Fruit fly (Drosophila melanogaster) whole organism, prepupa: ENCODE measurements around the gene Crz.
A peak's percentile ranks its signal among the peaks of the same experiment; 100 is the strongest.

Experiments used
- Blimp-1 ChIP-seq: fragments of 200-800 bp; sonication (Bioruptor generic); optimal IDR thresholded peaks from 3 replicates; lab custom pipeline; 2017; ENCODE audit warnings: missing biosample characterization, missing genetic modification characterization, mild to moderate bottlenecking, moderate library complexity, missing genetic modification reagents
- CG10631 ChIP-seq: fragments of 200-800 bp; sonication (Bioruptor generic); optimal IDR thresholded peaks from 2 replicates; lab custom pipeline; 2016; ENCODE audit warnings: missing biosample characterization, missing genetic modification characterization
- CG10669 ChIP-seq: fragments of 200-800 bp; sonication (Bioruptor generic); optimal IDR thresholded peaks from 3 replicates; lab custom pipeline; 2018; ENCODE audit warnings: missing biosample characterization, mild to moderate bottlenecking, missing genetic modification characterization, moderate library complexity
- CG11762 ChIP-seq: fragments of 200-800 bp; sonication (Bioruptor generic); optimal IDR thresholded peaks from 3 replicates; lab custom pipeline; 2016; ENCODE audit warnings: missing biosample characterization, missing genetic modification characterization; ENCODE audit not compliant: insufficient read depth
- CG11902 ChIP-seq: fragments of 200-800 bp; sonication (Bioruptor generic); optimal IDR thresholded peaks from 3 replicates; lab custom pipeline; 2016; ENCODE audit warnings: missing biosample characterization, missing genetic modification characterization
- CG15336 ChIP-seq: fragments of 200-800 bp; sonication (Bioruptor generic); IDR thresholded peaks from 2 replicates; pipeline ENCODE4 v1.3.6; 2022; ENCODE audit warnings: missing biosample characterization, missing genetic modification characterization
- CG1621 ChIP-seq: fragments of 200-800 bp; sonication (Bioruptor generic); optimal IDR thresholded peaks from 3 replicates; lab custom pipeline; 2018; ENCODE audit warnings: missing biosample characterization, mild to moderate bottlenecking, missing genetic modification characterization
- CG16779 ChIP-seq: fragments of 200-800 bp; sonication (Bioruptor generic); optimal IDR thresholded peaks from 3 replicates; lab custom pipeline; 2017; ENCODE audit warnings: missing biosample characterization, mild to moderate bottlenecking, missing genetic modification characterization
- CG3032 ChIP-seq: fragments of 200-800 bp; optimal IDR thresholded peaks from 2 replicates; lab custom pipeline; 2019; ENCODE audit warnings: missing biosample characterization, mild to moderate bottlenecking, missing genetic modification characterization, moderate library complexity
- CG32006 ChIP-seq: fragments of 200-800 bp; sonication (Bioruptor generic); optimal IDR thresholded peaks from 3 replicates; lab custom pipeline; 2017; ENCODE audit warnings: missing biosample characterization, mild to moderate bottlenecking, missing genetic modification characterization
- CG34406 ChIP-seq: fragments of 200-800 bp; sonication (Bioruptor generic); optimal IDR thresholded peaks from 3 replicates; lab custom pipeline; 2016; ENCODE audit warnings: missing biosample characterization, missing genetic modification characterization
- CG4318 ChIP-seq: fragments of 200-800 bp; sonication (Bioruptor generic); optimal IDR thresholded peaks from 3 replicates; lab custom pipeline; 2017; ENCODE audit warnings: missing biosample characterization, mild to moderate bottlenecking, missing genetic modification characterization
- CG6276 ChIP-seq: fragments of 200-800 bp; sonication (Bioruptor generic); optimal IDR thresholded peaks from 2 replicates; lab custom pipeline; 2017; ENCODE audit warnings: missing biosample characterization, mild to moderate bottlenecking, missing genetic modification characterization
- CG6792 ChIP-seq: fragments of 200-800 bp; sonication (Bioruptor generic); optimal IDR thresholded peaks from 3 replicates; lab custom pipeline; 2016; ENCODE audit warnings: missing biosample characterization, missing genetic modification characterization
- CG6854 ChIP-seq: fragments of 200-800 bp; sonication (Bioruptor generic); optimal IDR thresholded peaks from 2 replicates; lab custom pipeline; 2017; ENCODE audit warnings: missing biosample characterization, mild to moderate bottlenecking, missing genetic modification characterization
- CG7368 ChIP-seq: fragments of 200-800 bp; sonication (Bioruptor generic); optimal IDR thresholded peaks from 3 replicates; lab custom pipeline; 2016; ENCODE audit warnings: missing biosample characterization, missing genetic modification characterization
- CG8119 ChIP-seq: fragments of 200-800 bp; sonication (Bioruptor generic); IDR thresholded peaks from 3 replicates; pipeline ENCODE4 v1.3.6; 2022; ENCODE audit warnings: missing biosample characterization, missing genetic modification characterization
- CG8319 ChIP-seq: fragments of 200-800 bp; sonication (Bioruptor generic); optimal IDR thresholded peaks from 3 replicates; lab custom pipeline; 2016; ENCODE audit warnings: missing biosample characterization, missing genetic modification characterization
- CG8632 ChIP-seq: fragments of 200-800 bp; sonication (Bioruptor generic); optimal IDR thresholded peaks from 3 replicates; lab custom pipeline; 2016; ENCODE audit warnings: missing biosample characterization, missing genetic modification characterization
- CG9139 ChIP-seq: fragments of 200-800 bp; sonication (Bioruptor generic); optimal IDR thresholded peaks from 3 replicates; lab custom pipeline; 2017; ENCODE audit warnings: missing biosample characterization, mild to moderate bottlenecking, missing genetic modification characterization
- Eip75B ChIP-seq: fragments of 200-800 bp; sonication (Bioruptor generic); optimal IDR thresholded peaks from 3 replicates; lab custom pipeline; 2016; ENCODE audit warnings: missing biosample characterization, missing genetic modification characterization
- Eip78C ChIP-seq: fragments of 200-800 bp; sonication (Bioruptor generic); peaks from one replicate; lab custom pipeline; 2016; ENCODE audit warnings: missing biosample characterization, missing genetic modification characterization
- Eip93F ChIP-seq: fragments of 200-800 bp; sonication (Bioruptor generic); optimal IDR thresholded peaks from 2 replicates; lab custom pipeline; 2016; ENCODE audit warnings: missing biosample characterization, mild to moderate bottlenecking, missing genetic modification characterization
- Ets21C ChIP-seq: fragments of 200-800 bp; sonication (Bioruptor generic); optimal IDR thresholded peaks from 3 replicates; lab custom pipeline; 2016; ENCODE audit warnings: missing biosample characterization, missing genetic modification characterization
- Ets96B ChIP-seq: fragments of 200-800 bp; optimal IDR thresholded peaks from 2 replicates; lab custom pipeline; 2019; ENCODE audit warnings: missing biosample characterization, mild to moderate bottlenecking, missing genetic modification characterization, moderate library complexity
- Hr38 ChIP-seq: sonication (Bioruptor generic); optimal IDR thresholded peaks from 2 replicates; lab custom pipeline; 2016; ENCODE audit warnings: missing biosample characterization, missing genetic modification characterization
- Hr39 ChIP-seq: fragments of 200-800 bp; sonication (Bioruptor generic); optimal IDR thresholded peaks from 2 replicates; lab custom pipeline; 2016; ENCODE audit warnings: missing biosample characterization, missing genetic modification characterization
- Hr4 ChIP-seq: fragments of 200-800 bp; sonication (Bioruptor generic); optimal IDR thresholded peaks from 3 replicates; lab custom pipeline; 2016; ENCODE audit warnings: missing biosample characterization, missing genetic modification characterization
- Lpt ChIP-seq: fragments of 200-800 bp; sonication (Bioruptor generic); optimal IDR thresholded peaks from 3 replicates; lab custom pipeline; 2016; ENCODE audit warnings: missing biosample characterization, missing genetic modification characterization
- Met ChIP-seq: fragments of 200-800 bp; sonication (Bioruptor generic); optimal IDR thresholded peaks from 3 replicates; lab custom pipeline; 2016; ENCODE audit warnings: missing biosample characterization, missing genetic modification characterization
- Smox ChIP-seq: fragments of 200-800 bp; sonication (Bioruptor generic); optimal IDR thresholded peaks from 3 replicates; lab custom pipeline; 2016; ENCODE audit warnings: missing biosample characterization, missing genetic modification characterization
- Sox102F ChIP-seq: fragments of 200-800 bp; sonication (Bioruptor generic); optimal IDR thresholded peaks from 2 replicates; lab custom pipeline; 2016; ENCODE audit warnings: missing biosample characterization, mild to moderate bottlenecking, missing genetic modification characterization
- acj6 ChIP-seq: fragments of 200-800 bp; sonication (Bioruptor generic); optimal IDR thresholded peaks from 3 replicates; lab custom pipeline; 2016; ENCODE audit warnings: missing biosample characterization, missing genetic modification characterization
- dac ChIP-seq: fragments of 200-800 bp; sonication (Bioruptor generic); optimal IDR thresholded peaks from 2 replicates; lab custom pipeline; 2017; ENCODE audit warnings: missing biosample characterization, mild to moderate bottlenecking, missing genetic modification characterization
- fd85E ChIP-seq: fragments of 200-800 bp; sonication (Bioruptor generic); optimal IDR thresholded peaks from 3 replicates; lab custom pipeline; 2016; ENCODE audit warnings: missing biosample characterization, missing genetic modification characterization
- lz ChIP-seq: fragments of 200-800 bp; sonication (Bioruptor generic); optimal IDR thresholded peaks from 3 replicates; lab custom pipeline; 2016; ENCODE audit warnings: missing biosample characterization, missing genetic modification characterization
- net ChIP-seq: fragments of 200-800 bp; sonication (Bioruptor generic); optimal IDR thresholded peaks from 3 replicates; lab custom pipeline; 2016; ENCODE audit warnings: missing biosample characterization, missing genetic modification characterization
- pdm3 ChIP-seq: fragments of 200-800 bp; sonication (Bioruptor generic); optimal IDR thresholded peaks from 3 replicates; lab custom pipeline; 2016; ENCODE audit warnings: missing biosample characterization, missing genetic modification characterization
- salr ChIP-seq, 2 experiments: fragments of 200-800 bp; sonication (Bioruptor generic); optimal IDR thresholded peaks; 3 replicates each; lab custom pipeline; 2016 to 2018; ENCODE audit warnings: missing biosample characterization in 2 of 2, missing genetic modification characterization in 2 of 2, mild to moderate bottlenecking in 1 of 2
- spab ChIP-seq: fragments of 200-800 bp; sonication (Bioruptor generic); optimal IDR thresholded peaks from 2 replicates; lab custom pipeline; 2017; ENCODE audit warnings: missing biosample characterization, mild to moderate bottlenecking, missing genetic modification characterization, missing genetic modification reagents
- ss ChIP-seq, 2 experiments: fragments of 200-800 bp; sonication (Bioruptor generic); optimal IDR thresholded peaks; 2 replicates in 1 of 2; 3 replicates in 1 of 2; lab custom pipeline; 2017 to 2018; ENCODE audit warnings: mild to moderate bottlenecking in 2 of 2, missing biosample characterization in 2 of 2, missing genetic modification characterization in 2 of 2, moderate library complexity in 1 of 2
- svp ChIP-seq: fragments of 200-800 bp; sonication (Bioruptor generic); peaks from one replicate; lab custom pipeline; 2016; ENCODE audit warnings: missing biosample characterization, missing genetic modification characterization
- topi ChIP-seq: fragments of 200-800 bp; sonication (Bioruptor generic); optimal IDR thresholded peaks from 3 replicates; lab custom pipeline; 2016; ENCODE audit warnings: missing biosample characterization, missing genetic modification characterization
- vri ChIP-seq: fragments of 200-800 bp; sonication (Bioruptor generic); optimal IDR thresholded peaks from 3 replicates; lab custom pipeline; 2016; ENCODE audit warnings: missing biosample characterization, mild to moderate bottlenecking, missing genetic modification characterization

Gene Crz

dm6 chr3R:14289958-14290835 is 24.5 kb upstream of the Crz start (continued):
- TF ChIP-seq Eip93F (GFP tag; lab: Kevin White, UChicago) (peak; percentile 64), dac (GFP tag; lab: Kevin White, UChicago) (peak; percentile 16), CG10669 (GFP tag; lab: Kevin White, UChicago) (peak; percentile 33), net (GFP tag; lab: Kevin White, UChicago) (peak; percentile 39), CG8319 (GFP tag; lab: Kevin White, UChicago) (no peak), CG8632 (GFP tag; lab: Kevin White, UChicago) (peak; percentile 44), CG1621 (tag; lab: Kevin White, UChicago) (no peak), CG16779 (tag; lab: Kevin White, UChicago) (no peak), CG6854 (GFP tag; lab: Kevin White, UChicago) (no peak), CG11902 (GFP tag; lab: Kevin White, UChicago) (peak; percentile 31), CG3032 (tag; lab: Kevin White, UChicago) (peak; percentile 41), Hr4 (GFP tag; lab: Kevin White, UChicago) (peak; percentile 69), CG34406 (peak; percentile 43), CG32006 (GFP tag; lab: Kevin White, UChicago) (peak; percentile 81), Eip75B (GFP tag; lab: Kevin White, UChicago) (peak; percentile 28), pdm3 (peak; percentile 64), CG8119 (GFP tag; lab: Robert Waterston, UW) (peak; percentile 68), fd85E (GFP tag; lab: Kevin White, UChicago) (no peak), vri (GFP tag; lab: Kevin White, UChicago) (peak; percentile 82), acj6 (GFP tag; lab: Kevin White, UChicago) (peak; percentile 56), CG11762 (GFP tag; lab: Kevin White, UChicago) (no peak), lz (GFP tag; lab: Kevin White, UChicago) (peak; percentile 54), CG7368 (GFP tag; lab: Kevin White, UChicago) (no peak), Sox102F (GFP tag; lab: Kevin White, UChicago) (peak; percentile 38), ss (GFP tag; optimal IDR thresholded peaks at IDR 0.05; lab: Kevin White, UChicago) (peak in 1 of 2 experiments; percentile 44), CG15336 (GFP tag; lab: Robert Waterston, UW) (peak; percentile 53)

dm6 chr3R:14291431-14291830 is 23.2 kb upstream of the Crz start:
- TF ChIP-seq CG8632 (GFP tag; lab: Kevin White, UChicago) = peak; percentile 75
- peak; percentile 60 for TF ChIP-seq Ets21C (GFP tag; lab: Kevin White, UChicago)
- TF ChIP-seq Met = peak; percentile 88
- peak; percentile 93 for TF ChIP-seq CG15336 (GFP tag; lab: Robert Waterston, UW)
- TF ChIP-seq Smox (GFP tag; lab: Kevin White, UChicago) = peak; percentile 83
- peak; percentile 75 for TF ChIP-seq CG7368 (GFP tag; lab: Kevin White, UChicago)
- TF ChIP-seq Ets96B (tag; lab: Kevin White, UChicago) = peak; percentile 89
- TF ChIP-seq vri (GFP tag; lab: Kevin White, UChicago) = peak; percentile 80
- TF ChIP-seq Hr39 (GFP tag; lab: Kevin White, UChicago) = peak; percentile 65
- peak; percentile 78 for TF ChIP-seq CG10631 (GFP tag; lab: Kevin White, UChicago)
- peak; percentile 98 for TF ChIP-seq Eip78C (GFP tag; lab: Kevin White, UChicago)
- no peak for TF ChIP-seq Hr38 (GFP tag; lab: Kevin White, UChicago)
- peak; percentile 89 for TF ChIP-seq CG6276 (GFP tag; lab: Kevin White, UChicago)
- peak; percentile 92 for TF ChIP-seq CG8119 (GFP tag; lab: Robert Waterston, UW)
- TF ChIP-seq net (GFP tag; lab: Kevin White, UChicago) = peak; percentile 82
- TF ChIP-seq CG8319 (GFP tag; lab: Kevin White, UChicago) = peak; percentile 51
- TF ChIP-seq Blimp-1 (GFP tag; lab: Kevin White, UChicago) = peak; percentile 66
- TF ChIP-seq spab (GFP tag; lab: Kevin White, UChicago) = peak; percentile 81
- peak; percentile 74 for TF ChIP-seq pdm3
- TF ChIP-seq CG4318 = peak; percentile 73
- peak; percentile 79 for TF ChIP-seq Eip75B (GFP tag; lab: Kevin White, UChicago)
- TF ChIP-seq dac (GFP tag; lab: Kevin White, UChicago) = peak; percentile 49
- peak; percentile 95 for TF ChIP-seq svp (GFP tag; lab: Kevin White, UChicago)
- TF ChIP-seq salr (GFP tag; optimal IDR thresholded peaks at IDR 0.05; lab: Kevin White, UChicago) = peak; percentile 78 to 80
- TF ChIP-seq ss (GFP tag; optimal IDR thresholded peaks at IDR 0.05; lab: Kevin White, UChicago) = peak; percentile 74 to 80
- peak; percentile 85 for TF ChIP-seq CG6854 (GFP tag; lab: Kevin White, UChicago)
- peak; percentile 77 for TF ChIP-seq CG6792
- peak; percentile 78 for TF ChIP-seq topi (GFP tag; lab: Kevin White, UChicago)
- TF ChIP-seq CG9139 (GFP tag; lab: Kevin White, UChicago) = peak; percentile 70
- peak; percentile 72 for TF ChIP-seq Lpt (GFP tag; lab: Kevin White, UChicago)
- peak; percentile 73 for TF ChIP-seq CG11762 (GFP tag; lab: Kevin White, UChicago)
- TF ChIP-seq CG3032 (tag; lab: Kevin White, UChicago) = peak; percentile 87
- TF ChIP-seq CG11902 (GFP tag; lab: Kevin White, UChicago) = peak; percentile 49
- TF ChIP-seq acj6 (GFP tag; lab: Kevin White, UChicago) = peak; percentile 80
- TF ChIP-seq CG16779 (tag; lab: Kevin White, UChicago) = peak; percentile 77
